Worm (Caenorhabditis elegans): Measurements from ENCODE around the gene Y39F10A.6.

Gene Y39F10A.6

DNA sequence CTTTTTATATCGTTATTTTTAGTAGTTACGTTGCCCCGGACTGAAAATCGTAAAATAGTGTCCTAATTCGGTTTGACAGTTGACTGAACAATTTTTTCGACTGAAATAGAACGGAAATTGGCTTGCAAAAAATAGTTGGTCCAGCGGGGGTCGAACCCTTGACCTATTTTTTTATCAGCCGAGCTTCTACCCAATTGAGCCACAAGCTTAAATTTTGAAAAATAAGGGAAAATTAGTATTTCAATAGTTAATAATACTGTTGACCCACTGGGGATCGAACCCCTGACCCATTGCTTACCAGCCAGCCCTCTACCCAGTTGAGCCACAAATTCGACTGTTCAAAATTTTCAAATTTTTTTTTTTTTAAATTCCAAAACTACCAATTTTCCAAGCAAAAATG, 31.6 kb downstream of the Y39F10A.6 start:
- no peak for TF ChIP-seq W03F9.2 (tag; optimal IDR thresholded peaks at IDR 0.05)
- TF ChIP-seq dao-5 (tag; optimal IDR thresholded peaks at IDR 0.05) = no peak
- TF ChIP-seq him-1 (tag; optimal IDR thresholded peaks at IDR 0.05) = no peak

DNA sequence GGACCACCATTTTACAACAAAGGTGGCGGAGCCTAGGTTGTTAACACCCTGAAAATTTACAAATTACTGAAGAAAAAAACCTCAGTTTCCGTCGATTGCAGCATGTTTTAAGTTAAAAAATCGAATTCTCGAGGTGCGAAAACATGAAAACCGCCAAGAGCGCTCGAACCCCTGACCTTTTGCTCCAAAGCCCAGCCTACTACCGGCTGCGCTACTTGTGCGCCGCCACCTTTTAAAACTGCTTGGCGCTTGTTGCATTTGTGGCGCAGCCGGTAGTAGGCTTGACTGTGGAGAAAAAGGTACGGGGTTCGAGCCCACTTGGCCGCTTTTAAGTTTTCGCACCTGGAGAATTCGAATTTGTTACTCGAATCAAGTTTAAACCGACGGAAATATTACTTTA, 33.3 kb downstream of the Y39F10A.6 start, which contains the start of gene snt-6:
Gene snt-6, minus strand, starts transcription at position 58 of the 400 bp plus-strand sequence.
- TF ChIP-seq him-1 (tag; optimal IDR thresholded peaks at IDR 0.05) (no peak), dao-5 (tag; optimal IDR thresholded peaks at IDR 0.05) (no peak), W03F9.2 (tag; optimal IDR thresholded peaks at IDR 0.05) (no peak)

DNA sequence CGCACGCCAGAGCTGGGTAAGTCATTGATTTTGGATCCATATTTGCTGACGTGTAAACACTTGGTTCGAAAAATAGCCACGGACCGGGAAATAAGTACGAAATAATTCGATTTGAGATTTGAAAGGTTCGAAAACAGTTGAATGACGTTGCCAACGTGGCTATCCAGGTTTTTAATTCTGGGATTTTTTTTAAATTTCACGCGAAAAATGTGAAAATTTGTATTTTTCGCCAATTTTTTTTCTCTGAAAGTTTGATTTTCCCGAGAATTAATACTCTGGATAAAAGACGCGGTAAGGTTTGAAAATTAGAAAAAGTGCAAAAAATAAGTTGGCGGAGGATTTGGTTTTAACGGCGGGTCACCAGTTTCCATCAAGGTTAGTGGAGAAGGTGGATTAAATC, 42.6 kb downstream of the Y39F10A.6 start, which contains the start of gene fbxc-48:
Gene fbxc-48, minus strand, starts transcription at position 101 of the 400 bp plus-strand sequence.
- TF ChIP-seq dao-5 (tag; optimal IDR thresholded peaks at IDR 0.05) (no peak), W03F9.2 (tag; optimal IDR thresholded peaks at IDR 0.05) (no peak), him-1 (tag; optimal IDR thresholded peaks at IDR 0.05) (no peak)
